Worm (Caenorhabditis elegans) whole organism, young adult: ENCODE results near the gene srh-243.

Source experiments
- B0035.1 ChIP-seq: sonication (generic microtip); optimal IDR thresholded peaks from 2 replicates; lab custom pipeline; 2016; ENCODE audit warnings: missing genetic modification characterization, mild to moderate bottlenecking, missing compliant biosample characterization, missing genotype, missing genetic modification reagents
- D2030.7 ChIP-seq: fragments of 200-800 bp; sonication (Bioruptor generic); IDR thresholded peaks from 2 replicates; pipeline ENCODE4 v1.3.6; 2022; ENCODE audit warnings: missing genetic modification reagents, missing genetic modification characterization, missing compliant biosample characterization
- F49E8.2 ChIP-seq: sonication (generic microtip); optimal IDR thresholded peaks from 3 replicates; lab custom pipeline; 2017; ENCODE audit warnings: missing genetic modification characterization, mild to moderate bottlenecking, missing compliant biosample characterization, antibody characterized with exemption, moderate library complexity; ENCODE audit not compliant: insufficient read depth
- F55B11.4 ChIP-seq: sonication (generic microtip); optimal IDR thresholded peaks from 2 replicates; lab custom pipeline; 2016; ENCODE audit warnings: missing compliant biosample characterization, missing genetic modification characterization, borderline replicate concordance; ENCODE audit not compliant: insufficient read depth
- Y53F4B.3 ChIP-seq: fragments of 200-800 bp; sonication (Bioruptor generic); IDR thresholded peaks from 2 replicates; pipeline ENCODE4 v1.3.6; 2022; ENCODE audit warnings: missing genetic modification reagents, missing genetic modification characterization, missing compliant biosample characterization
- akir-1 ChIP-seq: fragments of 200-800 bp; sonication (Bioruptor generic); optimal IDR thresholded peaks from 2 replicates; lab custom pipeline; 2018; ENCODE audit warnings: mild to moderate bottlenecking, missing genetic modification characterization, moderate library complexity, missing compliant biosample characterization
- aptf-3 ChIP-seq: fragments of 200-800 bp; sonication (Bioruptor generic); IDR thresholded peaks from 2 replicates; pipeline ENCODE4 v1.3.6; 2022; ENCODE audit warnings: missing genetic modification characterization, missing compliant biosample characterization
- attf-3 ChIP-seq: fragments of 200-800 bp; sonication (Bioruptor generic); conservative IDR thresholded peaks from 2 replicates; pipeline ENCODE4 v1.3.6; 2022; ENCODE audit warnings: missing genetic modification reagents, missing genetic modification characterization, missing compliant biosample characterization
- bed-2 ChIP-seq: fragments of 200-800 bp; sonication (Bioruptor generic); IDR thresholded peaks from 2 replicates; pipeline ENCODE4 v1.3.6; 2022; ENCODE audit warnings: missing genetic modification reagents, missing genetic modification characterization, missing compliant biosample characterization
- ccch-3 ChIP-seq: fragments of 200-800 bp; sonication (Bioruptor generic); optimal IDR thresholded peaks from 2 replicates; lab custom pipeline; 2018; ENCODE audit warnings: mild to moderate bottlenecking, missing genetic modification characterization, missing compliant biosample characterization
- cebp-2 ChIP-seq: fragments of 200-800 bp; sonication (Bioruptor generic); IDR thresholded peaks from 2 replicates; pipeline ENCODE4 v1.3.6; 2022; ENCODE audit warnings: missing genetic modification characterization, missing compliant biosample characterization
- ceh-40 ChIP-seq: fragments of 200-800 bp; sonication (Bioruptor generic); IDR thresholded peaks from 2 replicates; pipeline ENCODE4 v1.3.6; 2022; ENCODE audit warnings: missing genetic modification characterization, missing compliant biosample characterization
- ceh-58 ChIP-seq: fragments of 200-800 bp; sonication (Bioruptor generic); IDR thresholded peaks from 2 replicates; pipeline ENCODE4 v1.3.6; 2022; ENCODE audit warnings: missing genetic modification characterization, missing compliant biosample characterization
- ceh-91 ChIP-seq: fragments of 200-800 bp; sonication (Bioruptor generic); IDR thresholded peaks from 2 replicates; pipeline ENCODE4 v1.3.6; 2022; ENCODE audit warnings: missing genetic modification reagents, missing genetic modification characterization, missing compliant biosample characterization
- dpff-1 ChIP-seq: sonication (generic microtip); optimal IDR thresholded peaks from 2 replicates; lab custom pipeline; 2017; ENCODE audit warnings: mild to moderate bottlenecking, missing genetic modification characterization, missing compliant biosample characterization
- dpl-1 ChIP-seq: fragments of 150-350 bp; optimal IDR thresholded peaks from 2 replicates; lab custom pipeline; 2014; ENCODE audit warnings: missing biosample characterization, missing genetic modification reagents, missing genetic modification characterization
- efl-1 ChIP-seq: fragments of 150-350 bp; optimal IDR thresholded peaks from 2 replicates; lab custom pipeline; 2014; ENCODE audit warnings: missing biosample characterization, missing genetic modification reagents, missing genetic modification characterization
- egl-44 ChIP-seq: fragments of 200-800 bp; sonication (Bioruptor generic); IDR thresholded peaks from 2 replicates; pipeline ENCODE4 v1.3.6; 2022; ENCODE audit warnings: missing genetic modification reagents, missing genetic modification characterization, missing compliant biosample characterization
- hlh-12 ChIP-seq: sonication (generic microtip); optimal IDR thresholded peaks from 2 replicates; lab custom pipeline; 2016; ENCODE audit warnings: missing genetic modification characterization, missing compliant biosample characterization
- lag-1 ChIP-seq: fragments of 200-800 bp; sonication (Bioruptor generic); IDR thresholded peaks from 2 replicates; pipeline ENCODE4 v1.3.6; 2022; ENCODE audit warnings: missing genetic modification reagents, missing genetic modification characterization, missing compliant biosample characterization
- nfya-1 ChIP-seq: sonication (generic microtip); optimal IDR thresholded peaks from 2 replicates; lab custom pipeline; 2017; ENCODE audit warnings: antibody characterized with exemption, missing compliant biosample characterization, missing genetic modification characterization, borderline replicate concordance; ENCODE audit not compliant: insufficient read depth
- nfyb-1 ChIP-seq: fragments of 200-800 bp; sonication (Bioruptor generic); IDR thresholded peaks from 2 replicates; pipeline ENCODE4 v1.3.6; 2022; ENCODE audit warnings: missing genetic modification reagents, missing genetic modification characterization, missing compliant biosample characterization
- nhr-80 ChIP-seq: sonication (generic microtip); optimal IDR thresholded peaks from 2 replicates; lab custom pipeline; 2016; ENCODE audit warnings: missing genetic modification characterization, missing compliant biosample characterization
- nhr-90 ChIP-seq: sonication (generic microtip); optimal IDR thresholded peaks from 2 replicates; lab custom pipeline; 2016; ENCODE audit warnings: missing genotype, mild to moderate bottlenecking, missing genetic modification characterization, missing compliant biosample characterization
- pbrm-1 ChIP-seq: fragments of 200-800 bp; sonication (Bioruptor generic); IDR thresholded peaks from 2 replicates; pipeline ENCODE4 v1.3.6; 2022; ENCODE audit warnings: missing genetic modification reagents, missing genetic modification characterization, missing compliant biosample characterization
- rec-8 ChIP-seq, 2 experiments: sonication (generic microtip); optimal IDR thresholded peaks; 2 replicates each; lab custom pipeline; 2016; ENCODE audit warnings: mild to moderate bottlenecking in 2 of 2, missing genetic modification characterization in 2 of 2, missing genetic modification reagents in 2 of 2, missing genotype in 2 of 2, missing biosample characterization in 1 of 2, missing compliant biosample characterization in 1 of 2, moderate library complexity in 1 of 2
- rpc-1 ChIP-seq, 2 experiments: fragments of 150-350 bp in 1 of 2; sonication (generic microtip) in 1 of 2; optimal IDR thresholded peaks; 2 replicates each; lab custom pipeline; 2014 to 2018; ENCODE audit warnings: missing biosample characterization in 1 of 2, missing genetic modification characterization in 1 of 2, missing genetic modification reagents in 1 of 2, missing genotype in 1 of 2
- snpc-4 ChIP-seq, 5 experiments: fragments of 150-350 bp in 1 of 5; sonication (generic microtip) in 4 of 5; optimal IDR thresholded peaks; 2 replicates each; lab custom pipeline; 2014 to 2018; ENCODE audit warnings: missing genetic modification characterization in 5 of 5, missing biosample characterization in 3 of 5, antibody characterized with exemption in 2 of 5, mild to moderate bottlenecking in 2 of 5, missing compliant biosample characterization in 2 of 5, missing genotype in 2 of 5, moderate library complexity in 2 of 5, missing genetic modification reagents in 1 of 5
- tbp1 ChIP-seq: fragments of 200-800 bp; sonication (Bioruptor generic); optimal IDR thresholded peaks from 2 replicates; lab custom pipeline; 2018; ENCODE audit warnings: mild to moderate bottlenecking, missing genetic modification characterization, missing compliant biosample characterization
- tbx-9 ChIP-seq: sonication (generic microtip); optimal IDR thresholded peaks from 2 replicates; lab custom pipeline; 2016; ENCODE audit warnings: borderline replicate concordance, missing genetic modification characterization, inconsistent platforms, missing compliant biosample characterization
- tlf-1 ChIP-seq: fragments of 200-800 bp; sonication (Bioruptor generic); optimal IDR thresholded peaks from 2 replicates; lab custom pipeline; 2018; ENCODE audit warnings: mild to moderate bottlenecking, missing genetic modification characterization, missing compliant biosample characterization
- zfh-2 ChIP-seq: fragments of 200-800 bp; sonication (Bioruptor generic); conservative IDR thresholded peaks from 2 replicates; pipeline ENCODE4 v1.3.6; 2022; ENCODE audit warnings: missing genetic modification reagents, missing genetic modification characterization, missing compliant biosample characterization

The srh-243 gene

ce11 chrV:2861505-2861904 is 8.7 kb upstream of the srh-243 start, which contains the start of gene srh-270 (continued):
- TF ChIP-seq tbx-9 (tag; lab: Kevin White, UChicago) (no peak), egl-44 (no peak), tbp1 (GFP tag; lab: Kevin White, UChicago) (no peak)

- no peak for TF ChIP-seq nhr-80 (tag; lab: Kevin White, UChicago)
- no peak for TF ChIP-seq snpc-4 (GFP tag; optimal IDR thresholded peaks at IDR 0.05; lab: Kevin White, UChicago)
- no peak for TF ChIP-seq snpc-4 (tag; optimal IDR thresholded peaks at IDR 0.05; lab: Kevin White, UChicago)
- no peak for TF ChIP-seq attf-3 (GFP tag; lab: Robert Waterston, UW)
- TF ChIP-seq nfya-1 = no peak
- no peak for TF ChIP-seq nhr-90
- no peak for TF ChIP-seq rec-8 (tag; optimal IDR thresholded peaks at IDR 0.05; lab: Kevin White, UChicago)
- no peak for TF ChIP-seq B0035.1 (tag; lab: Kevin White, UChicago)
- TF ChIP-seq bed-2 (GFP tag; lab: Robert Waterston, UW) = no peak
- no peak for TF ChIP-seq aptf-3 (GFP tag; lab: Robert Waterston, UW)
- TF ChIP-seq Y53F4B.3 (GFP tag; lab: Robert Waterston, UW) = no peak
- no peak for TF ChIP-seq tbp1 (GFP tag; lab: Kevin White, UChicago)
- TF ChIP-seq hlh-12 = no peak
- TF ChIP-seq, all 124 proteins: peak for 0
Measured at ce11 chrV:2863033-2863432, 7.2 kb upstream of the srh-243 start, which contains the start of gene srh-272. TSS of gene srh-272 (plus strand) at chrV:2863333.

DNA sequence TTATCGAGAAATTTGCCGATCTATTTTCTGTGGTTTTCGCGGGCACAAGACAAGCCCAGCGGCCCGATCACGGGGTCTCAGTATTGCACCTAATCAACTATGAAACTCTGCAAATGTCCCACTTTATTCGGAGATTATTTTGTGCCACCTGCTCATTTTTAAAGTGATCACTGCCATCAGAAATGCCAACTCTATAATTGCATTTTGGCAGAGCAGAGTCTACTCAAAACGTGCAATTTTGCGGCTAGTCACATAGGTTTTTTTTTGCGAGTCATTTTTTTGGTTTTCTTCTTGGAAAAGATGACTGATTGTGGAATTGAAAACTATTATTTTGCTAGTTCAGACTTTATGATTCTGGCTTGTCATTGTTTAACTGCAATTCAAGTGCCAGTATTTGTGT is 5.3 kb upstream of the srh-243 start, which contains the start of gene srh-240:
Gene srh-240 (plus strand): TSS at position 301 of the 400 bp plus-strand sequence.
- TF ChIP-seq ceh-91 (GFP tag; lab: Robert Waterston, UW) (no peak), dpff-1 (no peak), zfh-2 (GFP tag; lab: Robert Waterston, UW) (no peak), efl-1 (GFP tag; lab: Kevin White, UChicago) (no peak), B0035.1 (tag; lab: Kevin White, UChicago) (no peak), dpl-1 (no peak), D2030.7 (no peak), pbrm-1 (GFP tag; lab: Robert Waterston, UW) (no peak), cebp-2 (no peak), Y53F4B.3 (GFP tag; lab: Robert Waterston, UW) (no peak), attf-3 (GFP tag; lab: Robert Waterston, UW) (no peak), F55B11.4 (no peak), ceh-40 (GFP tag; lab: Robert Waterston, UW) (no peak), tlf-1 (no peak), akir-1 (GFP tag; lab: Kevin White, UChicago) (no peak)

- TF ChIP-seq nfyb-1 (GFP tag; lab: Robert Waterston, UW) (no peak), ccch-3 (GFP tag; lab: Kevin White, UChicago) (no peak), F49E8.2 (tag; lab: Kevin White, UChicago) (no peak), lag-1 (GFP tag; lab: Robert Waterston, UW) (no peak), rpc-1 (optimal IDR thresholded peaks at IDR 0.05; lab: Kevin White, UChicago) (no peak), rpc-1 (tag; optimal IDR thresholded peaks at IDR 0.05; lab: Kevin White, UChicago) (no peak), ceh-58 (GFP tag; lab: Robert Waterston, UW) (no peak)
- TF ChIP-seq, all 124 proteins: peak for 0
Measured at ce11 chrV:2869503-2869902, 724 bp upstream of the srh-243 start, which contains the start of gene srh-241. TSS of gene srh-241 (minus strand) at chrV:2869603.
